Worm (Caenorhabditis elegans): Measurements from ENCODE around the gene haf-1.

The haf-1 gene

DNA sequence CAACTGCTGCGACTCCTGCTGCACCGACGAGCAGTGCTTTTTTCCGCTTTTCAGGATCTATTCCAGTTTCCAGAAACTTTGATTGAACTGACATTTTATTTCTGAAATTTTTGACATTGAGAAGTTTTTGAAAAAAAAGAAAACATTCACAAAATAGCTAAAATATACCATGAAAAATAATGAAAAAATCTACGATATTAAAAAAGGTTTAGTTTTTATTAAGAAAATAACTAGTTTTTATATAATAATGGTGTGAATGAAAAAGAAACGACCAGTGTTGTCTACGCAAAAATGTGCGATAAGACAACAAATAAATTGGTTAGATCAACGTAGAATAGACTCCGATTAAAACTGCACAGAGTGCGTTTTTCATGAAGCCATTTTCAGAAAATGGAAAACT is 29.3 kb downstream of the haf-1 start, which contains the start of gene pmp-4:
TSS of gene pmp-4 (minus strand) at position 101 of the 400 bp plus-strand sequence.
- TF ChIP-seq efl-1 (optimal IDR thresholded peaks at IDR 0.05) (no peak), efl-1 (GFP tag; optimal IDR thresholded peaks at IDR 0.05 in 1 of 2) (peak in 1 of 2 experiments; percentile 7), egl-27 (tag; optimal IDR thresholded peaks at IDR 0.05) (no peak), unc-130 (tag; optimal IDR thresholded peaks at IDR 0.05) (no peak)

- peak; percentile 64 for TF ChIP-seq elt-2 (tag; optimal IDR thresholded peaks at IDR 0.05)
- no peak for TF ChIP-seq swsn-7 (tag; optimal IDR thresholded peaks at IDR 0.05)
- no peak for TF ChIP-seq egl-13 (tag; optimal IDR thresholded peaks at IDR 0.05)
- TF ChIP-seq fkh-10 (GFP tag; optimal IDR thresholded peaks at IDR 0.05): no peak
- no peak for TF ChIP-seq pag-3 (tag; optimal IDR thresholded peaks at IDR 0.05; ENCODE audit: borderline replicate concordance, insufficient read depth)
- no peak for TF ChIP-seq fkh-8 (tag; optimal IDR thresholded peaks at IDR 0.05)
- no peak for TF ChIP-seq skn-1 (tag; optimal IDR thresholded peaks at IDR 0.05)
- peak; percentile 11 for TF ChIP-seq blmp-1 (tag; optimal IDR thresholded peaks at IDR 0.05)
- TF ChIP-seq ces-1 (GFP tag; optimal IDR thresholded peaks at IDR 0.05): no peak
- TF ChIP-seq nhr-85 (tag): no peak
- TF ChIP-seq dsc-1 (tag; optimal IDR thresholded peaks at IDR 0.05): no peak
- TF ChIP-seq ztf-11 (tag; optimal IDR thresholded peaks at IDR 0.05): no peak
- no peak for TF ChIP-seq lin-14 (GFP tag; optimal IDR thresholded peaks at IDR 0.05)
- no peak for TF ChIP-seq unc-30 (tag; optimal IDR thresholded peaks at IDR 0.05)
- TF ChIP-seq xbp-1 (tag; optimal IDR thresholded peaks at IDR 0.05): no peak
- no peak for TF ChIP-seq aha-1 (tag; optimal IDR thresholded peaks at IDR 0.05)
- peak; percentile 25 for TF ChIP-seq nhr-20 (tag; optimal IDR thresholded peaks at IDR 0.05)
- no peak for TF ChIP-seq hpl-2 (GFP tag; optimal IDR thresholded peaks at IDR 0.05)
- no peak for TF ChIP-seq nhr-237 (tag; optimal IDR thresholded peaks at IDR 0.05)
These were observed 29.9 kb downstream of the haf-1 start for ce11 chrIV:17406119-17406518.

ce11 chrIV:17407025-17407424 is 30.8 kb downstream of the haf-1 start, which contains the start of gene T02D1.7:
Gene T02D1.7 (minus strand): TSS chrIV:17407125.
- no peak for TF ChIP-seq nhr-47 (tag; optimal IDR thresholded peaks at IDR 0.05)
- TF ChIP-seq fkh-10 (GFP tag; optimal IDR thresholded peaks at IDR 0.05): no peak
- no peak for TF ChIP-seq nhr-19 (GFP tag; conservative IDR thresholded peaks at IDR 0.05)
- TF ChIP-seq efl-3 (GFP tag; optimal IDR thresholded peaks at IDR 0.05): no peak
- TF ChIP-seq nhr-77 (tag; optimal IDR thresholded peaks at IDR 0.05): no peak
- no peak for TF ChIP-seq tlp-1 (tag; optimal IDR thresholded peaks at IDR 0.05)
- no peak for TF ChIP-seq ceh-63 (GFP tag; optimal IDR thresholded peaks at IDR 0.05)
- no peak for TF ChIP-seq mdl-1 (tag; optimal IDR thresholded peaks at IDR 0.05)
- TF ChIP-seq lsy-2 (tag; optimal IDR thresholded peaks at IDR 0.05): no peak
- TF ChIP-seq elt-3 (tag; optimal IDR thresholded peaks at IDR 0.05): no peak
- no peak for TF ChIP-seq nhr-76 (tag; optimal IDR thresholded peaks at IDR 0.05)
- TF ChIP-seq lin-15B (tag; optimal IDR thresholded peaks at IDR 0.05): no peak
- TF ChIP-seq fos-1 (tag; optimal IDR thresholded peaks at IDR 0.05): no peak
- no peak for TF ChIP-seq F16B12.6 (tag; optimal IDR thresholded peaks at IDR 0.05)
- TF ChIP-seq egl-27 (tag; optimal IDR thresholded peaks at IDR 0.05): no peak

- TF ChIP-seq egl-13 (tag; optimal IDR thresholded peaks at IDR 0.05) (no peak), hpl-2 (GFP tag; optimal IDR thresholded peaks at IDR 0.05) (no peak), nhr-90 (tag; optimal IDR thresholded peaks at IDR 0.05; ENCODE audit: poor library complexity) (no peak), swsn-7 (tag; optimal IDR thresholded peaks at IDR 0.05) (no peak), aly-2 (tag; optimal IDR thresholded peaks at IDR 0.05) (no peak), irx-1 (tag; optimal IDR thresholded peaks at IDR 0.05) (no peak), vab-15 (tag; optimal IDR thresholded peaks at IDR 0.05) (no peak), nhr-20 (tag; optimal IDR thresholded peaks at IDR 0.05) (no peak), skn-1 (tag; optimal IDR thresholded peaks at IDR 0.05) (no peak), ceh-82 (tag; optimal IDR thresholded peaks at IDR 0.05) (no peak)
These were observed 31.3 kb downstream of the haf-1 start, which contains the start of gene T02D1.9 for ce11 chrIV:17407491-17407890. Gene T02D1.9 (minus strand): TSS chrIV:17407591.
